Fruit fly (Drosophila melanogaster) whole organism, wandering third instar larva: ENCODE results near the gene Pus7.

Experiments
- Dfd ChIP-seq: fragments of >200 bp; optimal IDR thresholded peaks from 2 replicates; lab custom pipeline; 2017; ENCODE audit warnings: missing biosample characterization, missing genetic modification characterization
- GATAd ChIP-seq: sonication (Bioruptor generic); optimal IDR thresholded peaks from 2 replicates; lab custom pipeline; 2016; ENCODE audit warnings: missing biosample characterization, missing genetic modification characterization
- Hnf4 ChIP-seq: fragments of 200-800 bp; sonication (Bioruptor generic); optimal IDR thresholded peaks from 2 replicates; lab custom pipeline; 2016; ENCODE audit warnings: missing biosample characterization, mild to moderate bottlenecking, missing genetic modification characterization
- N ChIP-seq: fragments of >200 bp; optimal IDR thresholded peaks from 2 replicates; lab custom pipeline; 2018; ENCODE audit warnings: missing biosample characterization, missing external identifiers, missing genetic modification characterization
- OdsH ChIP-seq: fragments of 200-800 bp; sonication (Bioruptor generic); optimal IDR thresholded peaks from 2 replicates; lab custom pipeline; 2016; ENCODE audit warnings: missing biosample characterization, mild to moderate bottlenecking, missing genetic modification characterization
- Sp1 ChIP-seq: fragments of 200-800 bp; sonication (Bioruptor generic); optimal IDR thresholded peaks from 3 replicates; lab custom pipeline; 2019; ENCODE audit warnings: missing biosample characterization, mild to moderate bottlenecking, missing genetic modification characterization, moderate library complexity
- h ChIP-seq: fragments of 200-800 bp; sonication (Bioruptor generic); optimal IDR thresholded peaks from 3 replicates; lab custom pipeline; 2016; ENCODE audit warnings: missing biosample characterization, mild to moderate bottlenecking, missing genetic modification characterization
- jim ChIP-seq: fragments of 175-275, 200-325 bp; sonication (Bioruptor generic); optimal IDR thresholded peaks from 2 replicates; lab custom pipeline; 2016; ENCODE audit warnings: missing biosample characterization, mild to moderate bottlenecking, missing genetic modification characterization
- pan ChIP-seq: fragments of >200 bp; optimal IDR thresholded peaks from 2 replicates; lab custom pipeline; 2017
- psq ChIP-seq: fragments of 200-800 bp; sonication (Bioruptor generic); optimal IDR thresholded peaks from 3 replicates; lab custom pipeline; 2017; ENCODE audit warnings: missing biosample characterization, mild to moderate bottlenecking, missing genetic modification characterization, moderate library complexity
- rgr ChIP-seq: fragments of 200-800 bp; sonication (Bioruptor generic); optimal IDR thresholded peaks from 3 replicates; lab custom pipeline; 2016; ENCODE audit warnings: missing biosample characterization, mild to moderate bottlenecking, missing genetic modification characterization
- sv ChIP-seq: fragments of 200-800 bp; sonication (Bioruptor generic); optimal IDR thresholded peaks from 3 replicates; lab custom pipeline; 2016; ENCODE audit warnings: missing biosample characterization, missing genetic modification characterization
- usp ChIP-seq: fragments of >200 bp; optimal IDR thresholded peaks from 2 replicates; lab custom pipeline; 2017; ENCODE audit warnings: missing biosample characterization, missing genetic modification characterization

DNA sequence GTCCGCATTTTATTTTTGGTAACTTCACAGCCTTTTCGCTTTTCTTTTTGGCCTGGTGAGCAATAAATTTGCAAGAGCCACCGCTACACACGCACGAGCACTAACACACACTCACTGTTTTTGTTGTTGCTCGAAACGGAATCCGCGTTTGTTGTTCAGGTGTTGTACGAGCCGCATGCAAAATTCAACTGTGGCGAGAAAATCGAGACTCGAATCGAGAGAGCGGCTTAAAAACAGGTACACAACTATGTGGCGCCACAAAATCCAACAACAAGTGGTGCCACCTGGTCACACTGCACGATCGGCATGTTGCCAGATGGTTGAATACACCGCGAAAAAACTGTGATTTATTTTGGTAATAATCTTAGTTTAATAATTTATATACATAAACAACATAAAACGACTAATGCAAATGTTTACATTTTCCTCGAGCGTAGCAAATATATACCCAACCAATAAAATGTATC, 2.8 kb upstream of the Pus7 start, which contains the start of gene CG43163:
- TF ChIP-seq pan (lab: Kevin White, UChicago), result no peak
- peak; percentile 16 for TF ChIP-seq jim (GFP tag; lab: Kevin White, UChicago)
- no peak for TF ChIP-seq usp (GFP tag; lab: Kevin White, UChicago)
- TF ChIP-seq h (GFP tag; lab: Kevin White, UChicago), result no peak
- TF ChIP-seq sv (GFP tag; lab: Kevin White, UChicago), result peak; percentile 49
- peak; percentile 47 for TF ChIP-seq Sp1 (GFP tag; lab: Kevin White, UChicago)
- TF ChIP-seq psq, result peak; percentile 16
- no peak for TF ChIP-seq Dfd (GFP tag; lab: Kevin White, UChicago)
- no peak for TF ChIP-seq GATAd
- peak; percentile 58 for TF ChIP-seq OdsH
- TF ChIP-seq rgr (GFP tag; lab: Kevin White, UChicago), result peak; percentile 67
- TF ChIP-seq Hnf4 (GFP tag; lab: Kevin White, UChicago), result no peak
- no peak for TF ChIP-seq N (GFP tag; lab: Kevin White, UChicago)
